Worm (Caenorhabditis elegans) whole organism, L2 larva: ENCODE data around the gene cal-7.
A peak's percentile ranks its signal among the peaks of the same experiment; 100 is the strongest.

Experiments used
- C34F6.9 ChIP-seq: fragments of 150-350 bp; optimal IDR thresholded peaks from 2 replicates; lab custom pipeline; 2014; ENCODE audit warnings: missing biosample characterization, missing genetic modification characterization
- F13H6.1 ChIP-seq: sonication (generic microtip); optimal IDR thresholded peaks from 2 replicates; lab custom pipeline; 2016; ENCODE audit warnings: missing genetic modification characterization, missing compliant biosample characterization
- R02D3.7 ChIP-seq: fragments of 150-350 bp; optimal IDR thresholded peaks from 2 replicates; lab custom pipeline; 2014; ENCODE audit warnings: missing biosample characterization, missing genetic modification characterization
- Y55F3AM.14 ChIP-seq: fragments of 200-800 bp; sonication (Bioruptor generic); optimal IDR thresholded peaks from 2 replicates; lab custom pipeline; 2018; ENCODE audit warnings: mild to moderate bottlenecking, missing genetic modification characterization, missing compliant biosample characterization
- ZK546.5 ChIP-seq: sonication (generic microtip); optimal IDR thresholded peaks from 2 replicates; lab custom pipeline; 2017; ENCODE audit warnings: missing biosample characterization, missing genetic modification characterization
- ama-1 ChIP-seq: fragments of 150-350 bp; optimal IDR thresholded peaks from 2 replicates; lab custom pipeline; 2018; ENCODE audit warnings: inconsistent platforms
- blmp-1 ChIP-seq: sonication (generic microtip); optimal IDR thresholded peaks from 2 replicates; lab custom pipeline; 2017; ENCODE audit warnings: missing genetic modification characterization, mild to moderate bottlenecking, missing compliant biosample characterization, antibody characterized with exemption, moderate library complexity; ENCODE audit not compliant: insufficient read depth
- ceh-16 ChIP-seq: fragments of 150-350 bp; optimal IDR thresholded peaks from 2 replicates; lab custom pipeline; 2014; ENCODE audit warnings: missing biosample characterization, missing genetic modification characterization
- crh-2 ChIP-seq: sonication (generic microtip); optimal IDR thresholded peaks from 2 replicates; lab custom pipeline; 2017; ENCODE audit warnings: missing biosample characterization, missing genetic modification characterization
- dmd-4 ChIP-seq: sonication (generic microtip); optimal IDR thresholded peaks from 2 replicates; lab custom pipeline; 2017; ENCODE audit warnings: missing biosample characterization, missing genetic modification characterization
- egl-27 ChIP-seq: sonication (generic microtip); optimal IDR thresholded peaks from 3 replicates; lab custom pipeline; 2017; ENCODE audit warnings: missing biosample characterization, missing genetic modification reagents, missing genetic modification characterization
- elt-1 ChIP-seq: fragments of 150-350 bp; optimal IDR thresholded peaks from 2 replicates; lab custom pipeline; 2014; ENCODE audit warnings: missing biosample characterization, missing genetic modification characterization
- elt-3 ChIP-seq: sonication (generic microtip); optimal IDR thresholded peaks from 2 replicates; lab custom pipeline; 2017; ENCODE audit warnings: missing biosample characterization, missing genetic modification characterization
- fos-1 ChIP-seq: fragments of 150-350 bp; optimal IDR thresholded peaks from 2 replicates; lab custom pipeline; 2014; ENCODE audit warnings: missing biosample characterization, missing genetic modification characterization
- gmeb-1 ChIP-seq: fragments of 150-350 bp; optimal IDR thresholded peaks from 2 replicates; lab custom pipeline; 2014; ENCODE audit warnings: missing biosample characterization, missing genetic modification characterization
- lin-11 ChIP-seq: fragments of 150-350 bp; sonication (generic microtip); optimal IDR thresholded peaks from 2 replicates; lab custom pipeline; 2014; ENCODE audit warnings: missing biosample characterization, missing genetic modification characterization, inconsistent platforms, mixed read lengths
- lin-13 ChIP-seq: fragments of 150-350 bp; optimal IDR thresholded peaks from 2 replicates; lab custom pipeline; 2014; ENCODE audit warnings: missing biosample characterization, missing genetic modification reagents, missing genetic modification characterization
- lin-39 ChIP-seq: fragments of 150-350 bp; optimal IDR thresholded peaks from 2 replicates; lab custom pipeline; 2014; ENCODE audit warnings: missing biosample characterization, missing genetic modification reagents, missing genetic modification characterization
- lsy-2 ChIP-seq, 2 experiments: fragments of 150-350 bp in 1 of 2; sonication (generic microtip) in 1 of 2; optimal IDR thresholded peaks; 2 replicates each; lab custom pipeline; 2014 to 2017; ENCODE audit warnings: missing biosample characterization in 2 of 2, missing genetic modification characterization in 2 of 2
- mab-5 ChIP-seq: fragments of 150-350 bp; optimal IDR thresholded peaks from 2 replicates; lab custom pipeline; 2014; ENCODE audit warnings: missing biosample characterization, missing genetic modification characterization
- mbf-1 ChIP-seq: sonication (generic microtip); optimal IDR thresholded peaks from 2 replicates; lab custom pipeline; 2017; ENCODE audit warnings: missing biosample characterization, missing genetic modification characterization
- mdl-1 ChIP-seq, 2 experiments: fragments of 150-350 bp in 1 of 2; sonication (generic microtip) in 1 of 2; optimal IDR thresholded peaks; 2 replicates each; lab custom pipeline; 2017; ENCODE audit warnings: missing biosample characterization in 2 of 2, missing genetic modification characterization in 2 of 2
- nhr-10 ChIP-seq: sonication (generic microtip); optimal IDR thresholded peaks from 2 replicates; lab custom pipeline; 2017; ENCODE audit warnings: missing biosample characterization, missing genetic modification characterization
- nhr-11 ChIP-seq: fragments of 150-350 bp; optimal IDR thresholded peaks from 2 replicates; lab custom pipeline; 2014; ENCODE audit warnings: missing biosample characterization, missing genetic modification characterization
- nhr-129 ChIP-seq: fragments of 150-350 bp; optimal IDR thresholded peaks from 2 replicates; lab custom pipeline; 2014; ENCODE audit warnings: missing biosample characterization, missing genetic modification characterization
- nhr-21 ChIP-seq: fragments of 150-350 bp; optimal IDR thresholded peaks from 2 replicates; lab custom pipeline; 2014; ENCODE audit warnings: missing biosample characterization, missing genetic modification characterization
- nhr-23 ChIP-seq: fragments of 150-350 bp; optimal IDR thresholded peaks from 2 replicates; lab custom pipeline; 2014; ENCODE audit warnings: missing biosample characterization, missing genetic modification reagents, missing genetic modification characterization
- nhr-237 ChIP-seq: fragments of 150-350 bp; optimal IDR thresholded peaks from 2 replicates; lab custom pipeline; 2014; ENCODE audit warnings: missing biosample characterization, missing genetic modification characterization
- nhr-25 ChIP-seq: fragments of 150-350 bp; sonication (generic microtip); optimal IDR thresholded peaks from 3 replicates; lab custom pipeline; 2014; ENCODE audit warnings: missing biosample characterization, missing genetic modification characterization
- nhr-77 ChIP-seq: fragments of 150-350 bp; optimal IDR thresholded peaks from 2 replicates; lab custom pipeline; 2014; ENCODE audit warnings: missing biosample characterization, missing genetic modification characterization
- peb-1 ChIP-seq: fragments of 150-350 bp; optimal IDR thresholded peaks from 2 replicates; lab custom pipeline; 2014; ENCODE audit warnings: missing biosample characterization, missing genetic modification characterization
- sem-4 ChIP-seq: fragments of 150-350 bp; optimal IDR thresholded peaks from 2 replicates; lab custom pipeline; 2014; ENCODE audit warnings: missing biosample characterization, missing genetic modification reagents, missing genetic modification characterization
- skn-1 ChIP-seq: sonication (generic microtip); optimal IDR thresholded peaks from 2 replicates; lab custom pipeline; 2017; ENCODE audit warnings: missing biosample characterization, missing genetic modification characterization
- sma-3 ChIP-seq: sonication (generic microtip); optimal IDR thresholded peaks from 2 replicates; lab custom pipeline; 2016; ENCODE audit warnings: missing genetic modification reagents, missing genetic modification characterization, missing compliant biosample characterization
- sma-9 ChIP-seq, 2 experiments: fragments of 150-350 bp in 1 of 2; sonication (generic microtip) in 1 of 2; optimal IDR thresholded peaks; 2 replicates each; lab custom pipeline; 2014 to 2016; ENCODE audit warnings: missing genetic modification characterization in 2 of 2, mild to moderate bottlenecking in 1 of 2, missing biosample characterization in 1 of 2, missing compliant biosample characterization in 1 of 2, missing genetic modification reagents in 1 of 2, moderate library complexity in 1 of 2
- snpc-4 ChIP-seq: fragments of 150-350 bp; optimal IDR thresholded peaks from 2 replicates; lab custom pipeline; 2014; ENCODE audit warnings: missing biosample characterization, missing genetic modification characterization
- unc-39 ChIP-seq: fragments of 150-350 bp; optimal IDR thresholded peaks from 2 replicates; lab custom pipeline; 2014; ENCODE audit warnings: missing biosample characterization, missing genetic modification characterization
- unc-55 ChIP-seq: fragments of 150-350 bp; sonication (generic microtip); optimal IDR thresholded peaks from 3 replicates; lab custom pipeline; 2014; ENCODE audit warnings: missing biosample characterization, missing genetic modification reagents, missing genetic modification characterization
- unc-62 ChIP-seq: fragments of 150-350 bp; optimal IDR thresholded peaks from 2 replicates; lab custom pipeline; 2014; ENCODE audit warnings: missing biosample characterization, missing genetic modification reagents, missing genetic modification characterization
- zag-1 ChIP-seq: fragments of 150-350 bp; optimal IDR thresholded peaks from 2 replicates; lab custom pipeline; 2014; ENCODE audit warnings: missing biosample characterization, missing genetic modification characterization
- ztf-1 ChIP-seq: fragments of 200-800 bp; sonication (Bioruptor generic); conservative IDR thresholded peaks from 2 replicates; pipeline ENCODE4 v1.3.6; 2022; ENCODE audit warnings: missing genetic modification characterization, missing compliant biosample characterization
- ztf-11 ChIP-seq: sonication (generic microtip); optimal IDR thresholded peaks from 2 replicates; lab custom pipeline; 2017; ENCODE audit warnings: missing biosample characterization, missing genetic modification characterization

cal-7 gene

ce11 chrV:9733920-9734454, at the start of gene cal-7:
Gene cal-7 (plus strand): TSS chrV:9734103.
- TF ChIP-seq lin-39 (no peak), F13H6.1 (tag; lab: Kevin White, UChicago) (no peak), ZK546.5 (tag; lab: Kevin White, UChicago) (no peak), sma-3 (GFP tag; lab: Kevin White, UChicago) (peak; percentile 24), lsy-2 (tag; optimal IDR thresholded peaks at IDR 0.05; lab: Kevin White, UChicago) (peak in 1 of 2 experiments; percentile 30), Y55F3AM.14 (GFP tag; lab: Kevin White, UChicago) (no peak)

DNA sequence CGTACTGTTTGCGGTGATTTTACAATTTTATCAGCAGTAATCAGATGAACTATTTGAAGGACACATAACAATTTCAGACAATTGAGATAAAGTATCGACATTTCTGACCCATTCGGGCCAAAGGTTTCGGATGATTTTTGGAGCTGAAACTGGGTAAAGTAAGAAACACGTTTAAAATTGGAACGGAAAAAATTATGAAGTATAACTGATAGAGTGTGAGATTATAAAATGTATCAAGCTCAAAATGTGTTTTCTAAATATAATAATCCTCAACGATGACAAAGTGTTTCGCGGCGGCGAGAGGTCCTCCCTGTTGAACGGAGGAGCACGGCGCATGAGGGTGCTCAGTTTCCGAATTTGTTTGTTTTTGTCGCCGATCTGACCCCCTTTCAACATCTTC, 48.3 kb upstream of the cal-7 start, which contains the start of gene ZK287.4:
Gene ZK287.4, minus strand, starts transcription at position 101 of the 400 bp plus-strand sequence.
- TF ChIP-seq crh-2 (tag; lab: Kevin White, UChicago), result no peak
- no peak for TF ChIP-seq blmp-1
- TF ChIP-seq nhr-11 (tag; lab: Kevin White, UChicago), result no peak
- no peak for TF ChIP-seq nhr-77 (tag; lab: Kevin White, UChicago)
- TF ChIP-seq nhr-23, result no peak
- no peak for TF ChIP-seq lin-11 (tag; lab: Kevin White, UChicago)
- TF ChIP-seq ceh-16 (tag; lab: Kevin White, UChicago), result no peak
- no peak for TF ChIP-seq elt-3 (tag; lab: Kevin White, UChicago)
- TF ChIP-seq mdl-1 (tag; optimal IDR thresholded peaks at IDR 0.05; lab: Kevin White, UChicago), result no peak
- no peak for TF ChIP-seq unc-62 (GFP tag; lab: Kevin White, UChicago)
- no peak for TF ChIP-seq lsy-2 (tag; optimal IDR thresholded peaks at IDR 0.05; lab: Kevin White, UChicago)
- TF ChIP-seq R02D3.7 (tag; lab: Kevin White, UChicago), result no peak
- TF ChIP-seq elt-1 (tag; lab: Kevin White, UChicago), result no peak
- TF ChIP-seq, all 48 proteins: peak for 0

DNA sequence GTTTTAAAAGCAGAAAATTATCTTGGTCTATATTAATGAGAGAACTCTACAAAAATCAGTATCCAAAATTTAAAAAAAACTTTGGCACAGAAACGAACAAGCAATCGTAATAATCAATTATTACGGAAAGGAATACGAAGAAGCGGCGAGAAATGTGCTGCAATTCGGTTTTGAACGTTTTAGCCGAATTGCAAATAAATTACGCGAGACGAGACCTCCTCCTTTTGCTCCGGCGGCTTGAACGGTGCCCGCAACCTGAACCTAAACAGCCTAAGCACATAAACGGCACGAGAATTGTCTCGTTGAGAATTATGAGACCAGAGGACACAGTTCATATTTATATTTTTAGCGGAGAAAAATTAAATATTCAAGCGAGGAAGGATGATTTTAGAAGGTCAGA, 44.5 kb upstream of the cal-7 start:
- no peak for TF ChIP-seq sem-4 (tag; lab: Kevin White, UChicago)
- no peak for TF ChIP-seq nhr-21 (tag; lab: Kevin White, UChicago)
- TF ChIP-seq nhr-129 (tag; lab: Kevin White, UChicago), result no peak
- no peak for TF ChIP-seq ztf-1
- TF ChIP-seq peb-1 (tag; lab: Kevin White, UChicago), result no peak
- no peak for TF ChIP-seq F13H6.1 (tag; lab: Kevin White, UChicago)
- no peak for TF ChIP-seq blmp-1
- no peak for TF ChIP-seq sma-3 (GFP tag; lab: Kevin White, UChicago)
- no peak for TF ChIP-seq lsy-2 (tag; optimal IDR thresholded peaks at IDR 0.05; lab: Kevin White, UChicago)

- no peak for TF ChIP-seq gmeb-1 (tag; lab: Kevin White, UChicago)
- TF ChIP-seq sma-9 (GFP tag; optimal IDR thresholded peaks at IDR 0.05; lab: Kevin White, UChicago), result no peak
- no peak for TF ChIP-seq sma-9 (tag; optimal IDR thresholded peaks at IDR 0.05; lab: Kevin White, UChicago)
- no peak for TF ChIP-seq ztf-11 (tag; lab: Kevin White, UChicago)
These were observed 43.8 kb upstream of the cal-7 start, which contains the start of gene rbx-1 for ce11 chrV:9690099-9690572. Gene rbx-1 (minus strand): TSS chrV:9690522.

- TF ChIP-seq snpc-4 (no peak), mab-5 (tag; lab: Kevin White, UChicago) (no peak), C34F6.9 (tag; lab: Kevin White, UChicago) (peak; percentile 72), fos-1 (tag; lab: Kevin White, UChicago) (peak; percentile 55), peb-1 (tag; lab: Kevin White, UChicago) (no peak), zag-1 (no peak), sma-9 (GFP tag; optimal IDR thresholded peaks at IDR 0.05; lab: Kevin White, UChicago) (peak; percentile 43), sma-9 (tag; optimal IDR thresholded peaks at IDR 0.05; lab: Kevin White, UChicago) (no peak), nhr-77 (tag; lab: Kevin White, UChicago) (no peak), lin-13 (no peak), R02D3.7 (tag; lab: Kevin White, UChicago) (no peak), unc-39 (tag; lab: Kevin White, UChicago) (no peak), dmd-4 (no peak), crh-2 (tag; lab: Kevin White, UChicago) (peak; percentile 58), egl-27 (tag; lab: Kevin White, UChicago) (no peak), nhr-10 (tag; lab: Kevin White, UChicago) (no peak), ztf-1 (no peak), ztf-11 (tag; lab: Kevin White, UChicago) (no peak), ZK546.5 (tag; lab: Kevin White, UChicago) (no peak), mdl-1 (tag; optimal IDR thresholded peaks at IDR 0.05; lab: Kevin White, UChicago) (no peak), ama-1 (lab: Kevin White, UChicago) (no peak), sma-3 (GFP tag; lab: Kevin White, UChicago) (peak; percentile 43), lin-11 (tag; lab: Kevin White, UChicago) (no peak), sem-4 (tag; lab: Kevin White, UChicago) (peak; percentile 56), skn-1 (tag; lab: Kevin White, UChicago) (no peak), ceh-16 (tag; lab: Kevin White, UChicago) (no peak), nhr-237 (tag; lab: Kevin White, UChicago) (no peak), elt-3 (tag; lab: Kevin White, UChicago) (no peak), nhr-25 (tag; lab: Kevin White, UChicago) (no peak), unc-55 (GFP tag; lab: Kevin White, UChicago) (peak; percentile 43), mbf-1 (tag; lab: Kevin White, UChicago) (no peak)
These were observed 43.2 kb upstream of the cal-7 start for ce11 chrV:9690728-9691127.
